Fruit fly (Drosophila melanogaster) whole organism, embryonic: Measurements from ENCODE around the gene Or92a.
A peak's percentile ranks its signal among the peaks of the same experiment; 100 is the strongest.

ENCODE experiments used
- Ada2b ChIP-seq: fragments of 200-800 bp; sonication (Bioruptor generic); IDR thresholded peaks from 2 replicates; pipeline ENCODE4 v1.3.6; 2022; ENCODE audit warnings: missing biosample characterization, missing genetic modification characterization
- Antp ChIP-seq: fragments of 200-800 bp; sonication (Bioruptor generic); optimal IDR thresholded peaks from 3 replicates; lab custom pipeline; 2016; ENCODE audit warnings: missing biosample characterization, missing genetic modification characterization
- Atf-2 ChIP-seq: fragments of 200-800 bp; sonication (Bioruptor generic); optimal IDR thresholded peaks from 2 replicates; lab custom pipeline; 2016; ENCODE audit warnings: missing biosample characterization, missing genetic modification characterization
- CG10267 ChIP-seq: fragments of 200-800 bp; sonication (Bioruptor generic); optimal IDR thresholded peaks from 2 replicates; lab custom pipeline; 2018; ENCODE audit warnings: missing biosample characterization, mild to moderate bottlenecking, missing genetic modification characterization, moderate library complexity
- CG10366 ChIP-seq: fragments of 200-800 bp; sonication (Bioruptor generic); IDR thresholded peaks from 2 replicates; pipeline ENCODE4 v1.3.6; 2022; ENCODE audit warnings: missing biosample characterization, missing genetic modification characterization
- CG10959 ChIP-seq: fragments of 200-800 bp; sonication (Bioruptor generic); IDR thresholded peaks from 2 replicates; pipeline ENCODE4 v1.3.6; 2022; ENCODE audit warnings: missing biosample characterization, missing genetic modification characterization
- CG11695 ChIP-seq: fragments of 200-800 bp; sonication (Bioruptor generic); IDR thresholded peaks from 3 replicates; pipeline ENCODE4 v1.3.6; 2022; ENCODE audit warnings: missing biosample characterization, missing genetic modification characterization
- CG12104 ChIP-seq: fragments of 200-800 bp; sonication (Bioruptor generic); optimal IDR thresholded peaks from 3 replicates; lab custom pipeline; 2016; ENCODE audit warnings: missing biosample characterization, missing genetic modification characterization
- CG15269 ChIP-seq: fragments of 200-800 bp; sonication (Bioruptor generic); optimal IDR thresholded peaks from 2 replicates; lab custom pipeline; 2018; ENCODE audit warnings: missing biosample characterization, mild to moderate bottlenecking, missing genetic modification characterization, moderate library complexity
- CG1832 ChIP-seq: fragments of 200-800 bp; sonication (Bioruptor generic); optimal IDR thresholded peaks from 2 replicates; lab custom pipeline; 2017; ENCODE audit warnings: missing biosample characterization, mild to moderate bottlenecking, missing genetic modification characterization, inconsistent platforms
- CG18476 ChIP-seq: fragments of 200-800 bp; sonication (Bioruptor generic); optimal IDR thresholded peaks from 2 replicates; lab custom pipeline; 2016; ENCODE audit warnings: missing biosample characterization, mild to moderate bottlenecking, missing genetic modification characterization
- CG2712 ChIP-seq: fragments of 200-800 bp; optimal IDR thresholded peaks from 3 replicates; lab custom pipeline; 2019; ENCODE audit warnings: missing biosample characterization, mild to moderate bottlenecking, missing genetic modification characterization, moderate library complexity
- CG31365 ChIP-seq: fragments of 200-800 bp; sonication (Bioruptor generic); optimal IDR thresholded peaks from 2 replicates; lab custom pipeline; 2018; ENCODE audit warnings: missing biosample characterization, mild to moderate bottlenecking, missing genetic modification characterization
- CG31441 ChIP-seq: fragments of 200-800 bp; sonication (Bioruptor generic); IDR thresholded peaks from 2 replicates; pipeline ENCODE4 v1.3.6; 2022; ENCODE audit warnings: missing biosample characterization, missing genetic modification characterization
- CG33557 ChIP-seq: fragments of 200-800 bp; sonication (Bioruptor generic); optimal IDR thresholded peaks from 2 replicates; lab custom pipeline; 2019; ENCODE audit warnings: missing biosample characterization, mild to moderate bottlenecking, missing genetic modification characterization, moderate library complexity
- CG34376 ChIP-seq: fragments of 200-800 bp; sonication (Bioruptor generic); optimal IDR thresholded peaks from 2 replicates; lab custom pipeline; 2018; ENCODE audit warnings: missing biosample characterization, mild to moderate bottlenecking, missing genetic modification characterization
- CG6813 ChIP-seq: fragments of 200-800 bp; sonication (Bioruptor generic); optimal IDR thresholded peaks from 2 replicates; lab custom pipeline; 2017; ENCODE audit warnings: missing biosample characterization, missing genetic modification characterization, mild to moderate bottlenecking, moderate library complexity, missing genetic modification reagents
- CG7786 ChIP-seq: fragments of 200-800 bp; sonication (Bioruptor generic); optimal IDR thresholded peaks from 2 replicates; lab custom pipeline; 2016; ENCODE audit warnings: missing biosample characterization, missing genetic modification characterization
- CG8924 ChIP-seq: fragments of 200-800 bp; optimal IDR thresholded peaks from 3 replicates; lab custom pipeline; 2019; ENCODE audit warnings: missing biosample characterization, mild to moderate bottlenecking, missing genetic modification characterization, moderate library complexity
- CG8944 ChIP-seq: fragments of 200-800 bp; sonication (Bioruptor generic); optimal IDR thresholded peaks from 3 replicates; lab custom pipeline; 2016; ENCODE audit warnings: missing biosample characterization, missing genetic modification characterization
- Dll ChIP-seq: fragments of 200-800 bp; sonication (Bioruptor generic); IDR thresholded peaks from 4 replicates; pipeline ENCODE4 v1.3.6; 2022; ENCODE audit warnings: missing biosample characterization, missing genetic modification characterization; ENCODE audit not compliant: partially characterized antibody
- Eip74EF ChIP-seq, 2 experiments: fragments of 200-800 bp in 1 of 2; fragments of >200 bp in 1 of 2; sonication (Bioruptor generic) in 1 of 2; optimal IDR thresholded peaks; 2 replicates each; lab custom pipeline; 2017 to 2019; ENCODE audit warnings: missing biosample characterization in 2 of 2, missing genetic modification characterization in 2 of 2, mild to moderate bottlenecking in 1 of 2, moderate library complexity in 1 of 2
- Lhr ChIP-seq: fragments of 200-800 bp; sonication (Bioruptor generic); optimal IDR thresholded peaks from 3 replicates; lab custom pipeline; 2017; ENCODE audit warnings: mild to moderate bottlenecking, missing biosample characterization, missing genetic modification reagents, missing genetic modification characterization
- Spps ChIP-seq: fragments of 200-800 bp; sonication (Bioruptor generic); optimal IDR thresholded peaks from 2 replicates; lab custom pipeline; 2018; ENCODE audit warnings: missing biosample characterization, mild to moderate bottlenecking, missing genetic modification characterization
- Ssrp ChIP-seq: fragments of 200-800 bp; sonication (Bioruptor generic); optimal IDR thresholded peaks from 2 replicates; lab custom pipeline; 2018; ENCODE audit warnings: missing biosample characterization, mild to moderate bottlenecking, missing genetic modification characterization, moderate library complexity
- Taf1 ChIP-seq: fragments of 200-800 bp; sonication (Bioruptor generic); IDR thresholded peaks from 2 replicates; pipeline ENCODE4 v1.3.6; 2022; ENCODE audit warnings: missing biosample characterization, missing genetic modification characterization
- al ChIP-seq: fragments of 200-800 bp; sonication (Bioruptor generic); IDR thresholded peaks from 2 replicates; pipeline ENCODE4 v1.3.6; 2022; ENCODE audit warnings: missing biosample characterization, missing genetic modification characterization
- ap ChIP-seq: fragments of 200-800 bp; sonication (Bioruptor generic); IDR thresholded peaks from 2 replicates; pipeline ENCODE4 v1.3.6; 2022; ENCODE audit warnings: missing biosample characterization, missing genetic modification characterization
- az2 ChIP-seq: fragments of 200-800 bp; sonication (Bioruptor generic); optimal IDR thresholded peaks from 3 replicates; lab custom pipeline; 2016; ENCODE audit warnings: missing biosample characterization, missing genetic modification characterization
- fu2 ChIP-seq: fragments of 200-800 bp; sonication (Bioruptor generic); optimal IDR thresholded peaks from 2 replicates; lab custom pipeline; 2016; ENCODE audit warnings: missing biosample characterization, missing genetic modification characterization
- gcm2 ChIP-seq: fragments of 200-800 bp; sonication (Bioruptor generic); optimal IDR thresholded peaks from 2 replicates; lab custom pipeline; 2016; ENCODE audit warnings: missing biosample characterization, missing genetic modification characterization
- hkb ChIP-seq, 2 experiments: fragments of 200-800 bp in 1 of 2; fragments of >200 bp in 1 of 2; sonication (Bioruptor generic) in 1 of 2; IDR thresholded peaks in 1 of 2; optimal IDR thresholded peaks in 1 of 2; 2 replicates each; pipeline versions ENCODE4 v1.3.6 to Lab custom; 2017 to 2022; ENCODE audit warnings: missing biosample characterization in 1 of 2, missing genetic modification characterization in 1 of 2
- hth ChIP-seq: fragments of >200 bp; optimal IDR thresholded peaks from 2 replicates; lab custom pipeline; 2017; ENCODE audit warnings: inconsistent platforms
- kah ChIP-seq: fragments of 200-800 bp; sonication (Bioruptor generic); optimal IDR thresholded peaks from 2 replicates; lab custom pipeline; 2018; ENCODE audit warnings: missing biosample characterization, mild to moderate bottlenecking, missing genetic modification characterization
- kni ChIP-seq: fragments of 200-800 bp; sonication (Bioruptor generic); optimal IDR thresholded peaks from 3 replicates; lab custom pipeline; 2017; ENCODE audit warnings: mild to moderate bottlenecking, missing biosample characterization, missing genetic modification reagents, missing genetic modification characterization
- luna ChIP-seq: fragments of 200-800 bp; sonication (Bioruptor generic); optimal IDR thresholded peaks from 2 replicates; lab custom pipeline; 2016; ENCODE audit warnings: missing biosample characterization, missing genetic modification characterization
- nmo ChIP-seq: fragments of 200-800 bp; sonication (Bioruptor generic); optimal IDR thresholded peaks from 2 replicates; lab custom pipeline; 2018; ENCODE audit warnings: missing biosample characterization, mild to moderate bottlenecking, missing genetic modification characterization, moderate library complexity
- nom ChIP-seq: fragments of 200-800 bp; sonication (Bioruptor generic); optimal IDR thresholded peaks from 2 replicates; lab custom pipeline; 2017; ENCODE audit warnings: missing biosample characterization, missing genetic modification characterization, mild to moderate bottlenecking, moderate library complexity, missing genetic modification reagents
- org-1 ChIP-seq: fragments of 200-800 bp; sonication (Bioruptor generic); optimal IDR thresholded peaks from 2 replicates; lab custom pipeline; 2017; ENCODE audit warnings: missing biosample characterization, missing genetic modification characterization
- p53 ChIP-seq: fragments of 200-800 bp; sonication (Bioruptor generic); optimal IDR thresholded peaks from 2 replicates; lab custom pipeline; 2016; ENCODE audit warnings: missing biosample characterization, missing genetic modification characterization
- pfk ChIP-seq: fragments of 200-800 bp; sonication (Bioruptor generic); optimal IDR thresholded peaks from 2 replicates; lab custom pipeline; 2018; ENCODE audit warnings: missing biosample characterization, mild to moderate bottlenecking, missing genetic modification characterization, moderate library complexity
- sd ChIP-seq: fragments of 200-800 bp; sonication (Bioruptor generic); optimal IDR thresholded peaks from 3 replicates; lab custom pipeline; 2018; ENCODE audit warnings: missing biosample characterization, mild to moderate bottlenecking, missing genetic modification characterization, moderate library complexity
- seq ChIP-seq: fragments of 200-800 bp; sonication (Bioruptor generic); IDR thresholded peaks from 2 replicates; pipeline ENCODE4 v1.3.6; 2022; ENCODE audit warnings: missing biosample characterization, missing genetic modification characterization
- slbo ChIP-seq: fragments of 200-800 bp; sonication (Bioruptor generic); IDR thresholded peaks from 2 replicates; pipeline ENCODE4 v1.3.6; 2022; ENCODE audit warnings: missing biosample characterization, missing genetic modification characterization
- sna ChIP-seq: fragments of 200-800 bp; sonication (Bioruptor generic); IDR thresholded peaks from 2 replicates; pipeline ENCODE4 v1.3.6; 2022; ENCODE audit warnings: missing biosample characterization, missing genetic modification characterization; ENCODE audit not compliant: partially characterized antibody
- toy ChIP-seq: fragments of 200-800 bp; sonication (Bioruptor generic); IDR thresholded peaks from 2 replicates; pipeline ENCODE4 v1.3.6; 2022; ENCODE audit warnings: missing biosample characterization, missing genetic modification characterization
- tup ChIP-seq: fragments of 200-800 bp; sonication (Bioruptor generic); optimal IDR thresholded peaks from 2 replicates; lab custom pipeline; 2016; ENCODE audit warnings: missing biosample characterization, mild to moderate bottlenecking, missing genetic modification characterization, moderate library complexity
- tx ChIP-seq: fragments of 200-800 bp; sonication (Bioruptor generic); optimal IDR thresholded peaks from 2 replicates; lab custom pipeline; 2016; ENCODE audit warnings: missing biosample characterization, missing genetic modification characterization
- usp ChIP-seq: fragments of >200 bp; optimal IDR thresholded peaks from 2 replicates; lab custom pipeline; 2017; ENCODE audit warnings: missing biosample characterization, missing genetic modification characterization

Or92a gene

DNA sequence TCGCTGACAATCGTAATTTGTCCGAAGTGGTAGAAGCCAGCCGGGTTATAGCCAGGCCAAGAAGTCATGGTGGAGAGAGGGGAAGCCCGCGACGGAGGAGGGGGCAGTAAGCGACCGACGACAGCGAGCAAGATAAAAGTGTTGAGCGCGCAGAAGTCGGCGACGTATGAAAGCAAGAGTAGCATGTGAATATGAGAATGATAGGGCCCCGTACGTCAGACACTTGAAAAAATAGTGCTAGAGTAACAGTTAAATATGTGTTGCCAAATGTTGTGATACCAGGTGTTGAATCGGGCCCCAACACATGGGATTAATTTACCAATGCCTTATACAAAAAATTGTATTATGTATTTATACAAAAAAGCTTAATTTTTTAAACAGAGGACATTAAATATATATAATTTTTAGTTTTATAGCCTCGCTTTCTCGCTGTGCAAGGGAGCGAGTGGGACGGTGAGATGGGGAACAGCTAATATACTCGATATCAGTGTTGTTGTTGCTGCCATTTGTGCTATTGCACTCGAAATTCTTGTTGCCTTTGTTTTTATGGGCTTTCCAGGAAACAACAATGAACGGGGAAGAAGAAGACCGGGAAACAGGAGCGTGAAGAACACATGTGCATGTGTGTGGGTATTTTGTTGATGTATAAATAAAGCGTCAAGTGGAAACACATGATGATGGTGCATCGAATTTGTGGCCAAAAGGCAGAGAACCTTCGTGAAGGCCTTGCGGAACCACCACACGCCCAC lies 45.4 kb downstream of the Or92a start (continued):
- TF ChIP-seq CG6813 (GFP tag; lab: Kevin White, UChicago) = peak; percentile 78
- TF ChIP-seq pfk (GFP tag; lab: Kevin White, UChicago) = peak; percentile 68
- peak; percentile 85 for TF ChIP-seq CG10366 (GFP tag; lab: Robert Waterston, UW)
- no peak for TF ChIP-seq tx (GFP tag; lab: Kevin White, UChicago)
- TF ChIP-seq CG10267 (tag; lab: Kevin White, UChicago) = peak; percentile 83
- peak; percentile 86 for TF ChIP-seq CG8924
- peak; percentile 72 for TF ChIP-seq seq (GFP tag; lab: Robert Waterston, UW)
- TF ChIP-seq CG7786 (GFP tag; lab: Kevin White, UChicago) = peak; percentile 37
- peak; percentile 84 for TF ChIP-seq CG12104 (GFP tag; lab: Kevin White, UChicago)
- no peak for TF ChIP-seq p53 (GFP tag; lab: Kevin White, UChicago)
- peak; percentile 80; the same call in 2 of the 3 replicates for TF ChIP-seq CG11695 (GFP tag; lab: Robert Waterston, UW)
- peak; percentile 61 for TF ChIP-seq kah
- peak; percentile 61 for TF ChIP-seq CG18476
- TF ChIP-seq CG15269 (tag; lab: Kevin White, UChicago) = peak; percentile 92
- peak in 1 of 2 experiments; percentile 64 for TF ChIP-seq Eip74EF (GFP tag; optimal IDR thresholded peaks at IDR 0.05; lab: Kevin White, UChicago)
- TF ChIP-seq slbo (GFP tag; lab: Robert Waterston, UW) = peak; percentile 83
- peak; percentile 90 for TF ChIP-seq nmo (GFP tag; lab: Kevin White, UChicago)
- TF ChIP-seq CG8944 (GFP tag; lab: Kevin White, UChicago) = no peak
- TF ChIP-seq fu2 (GFP tag; lab: Kevin White, UChicago) = no peak
- no peak for TF ChIP-seq usp (GFP tag; lab: Kevin White, UChicago)
- TF ChIP-seq ap (GFP tag; lab: Robert Waterston, UW) = peak; percentile 62
- peak; percentile 69 for TF ChIP-seq CG34376 (GFP tag; lab: Kevin White, UChicago)
- TF ChIP-seq az2 (GFP tag; lab: Kevin White, UChicago) = peak; percentile 85
- TF ChIP-seq luna (GFP tag; lab: Kevin White, UChicago) = no peak
- TF ChIP-seq Atf-2 (GFP tag; lab: Kevin White, UChicago) = no peak
- peak; percentile 70 for TF ChIP-seq tup (GFP tag; lab: Kevin White, UChicago)
- peak; percentile 65 for TF ChIP-seq Lhr (GFP tag; lab: Kevin White, UChicago)
- TF ChIP-seq CG33557 (GFP tag; lab: Kevin White, UChicago) = peak; percentile 76
- TF ChIP-seq Dll (GFP tag; lab: Robert Waterston, UW) = no peak
- TF ChIP-seq Antp (GFP tag; lab: Kevin White, UChicago) = peak; percentile 34
- peak; percentile 93 for TF ChIP-seq CG2712 (tag; lab: Kevin White, UChicago)
- TF ChIP-seq gcm2 (GFP tag; lab: Kevin White, UChicago) = peak; percentile 65
- peak; percentile 69; the same call in 1 of the 2 replicates for TF ChIP-seq toy (GFP tag; lab: Robert Waterston, UW)
- peak; percentile 82 for TF ChIP-seq CG10959 (GFP tag; lab: Robert Waterston, UW)
- TF ChIP-seq Taf1 = peak; percentile 48; the same call in 1 of the 2 replicates
- no peak for TF ChIP-seq kni (GFP tag; lab: Kevin White, UChicago)
- no peak for TF ChIP-seq CG1832 (GFP tag; lab: Kevin White, UChicago)
- peak; percentile 86 for TF ChIP-seq CG31441 (GFP tag; lab: Robert Waterston, UW)
- TF ChIP-seq sna = no peak
- TF ChIP-seq hth = no peak
- TF ChIP-seq org-1 = peak; percentile 72
- TF ChIP-seq nom = peak; percentile 78
- TF ChIP-seq Ada2b (GFP tag; lab: Robert Waterston, UW) = peak; percentile 87
- peak; percentile 75 for TF ChIP-seq al (GFP tag; lab: Robert Waterston, UW)
- TF ChIP-seq hkb (optimal IDR thresholded peaks at IDR 0.05; lab: Kevin White, UChicago) = no peak
- peak; percentile 85 for TF ChIP-seq hkb (GFP tag; IDR thresholded peaks at IDR 0.05; lab: Robert Waterston, UW)
- TF ChIP-seq Ssrp (tag; lab: Kevin White, UChicago) = peak; percentile 89
- peak; percentile 62 for TF ChIP-seq Spps (tag; lab: Kevin White, UChicago)
- TF ChIP-seq sd (tag; lab: Kevin White, UChicago) = peak; percentile 60
- TF ChIP-seq CG31365 = peak; percentile 47
